Fruit fly (Drosophila melanogaster) whole organism, wandering third instar larva: ENCODE results near the gene Samuel.

ENCODE experiments used
- brk ChIP-seq: fragments of 200-800 bp; sonication (Bioruptor generic); optimal IDR thresholded peaks from 2 replicates; lab custom pipeline; 2016; ENCODE audit warnings: missing biosample characterization, mild to moderate bottlenecking, missing genetic modification characterization
- dsf ChIP-seq: sonication (Bioruptor generic); optimal IDR thresholded peaks from 2 replicates; lab custom pipeline; 2016; ENCODE audit warnings: missing biosample characterization, missing genetic modification characterization, borderline replicate concordance
- usp ChIP-seq: fragments of >200 bp; optimal IDR thresholded peaks from 2 replicates; lab custom pipeline; 2017; ENCODE audit warnings: missing biosample characterization, missing genetic modification characterization

DNA sequence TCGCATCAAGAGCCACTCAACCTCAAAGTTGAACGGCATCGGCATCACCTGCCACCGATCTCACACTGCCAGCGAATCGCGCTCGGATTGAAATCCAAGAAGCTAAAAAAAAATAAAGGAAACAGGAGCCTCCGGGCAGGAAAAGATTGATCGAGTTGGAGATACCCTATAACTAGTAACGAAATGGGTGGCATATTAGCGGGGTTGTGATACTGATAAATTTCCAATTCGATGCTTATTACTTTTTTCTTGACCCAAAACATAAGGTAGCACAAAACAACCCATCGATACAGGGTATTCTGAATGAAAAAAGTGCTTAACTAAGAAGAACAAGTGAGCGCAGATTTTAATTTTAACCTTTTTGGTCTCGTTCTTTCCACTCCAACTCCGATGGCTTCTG, 5.5 kb upstream of the Samuel start:
- TF ChIP-seq usp (no peak), brk (GFP tag; lab: Kevin White, UChicago) (no peak), dsf (GFP tag; lab: Kevin White, UChicago) (no peak)
